Worm (Caenorhabditis elegans): Measurements from ENCODE around the gene F32D8.3.

F32D8.3 gene

ce11 chrV:10886405-10886887 lies at the start of gene F32D8.3:
Gene F32D8.3 (plus strand): TSS chrV:10886837.
- TF ChIP-seq rnt-1 (tag; optimal IDR thresholded peaks at IDR 0.05) (no peak), pros-1 (tag; optimal IDR thresholded peaks at IDR 0.05) (no peak), C38D4.7 (GFP tag; optimal IDR thresholded peaks at IDR 0.05) (no peak), ceh-45 (GFP tag; IDR thresholded peaks at IDR 0.05) (no peak), ceh-30 (tag; optimal IDR thresholded peaks at IDR 0.05) (no peak), ceh-2 (tag; optimal IDR thresholded peaks at IDR 0.05) (no peak), ceh-31 (tag; optimal IDR thresholded peaks at IDR 0.05) (no peak), madf-2 (tag; optimal IDR thresholded peaks at IDR 0.05) (no peak), che-1 (tag; optimal IDR thresholded peaks at IDR 0.05) (no peak), tbx-2 (tag; optimal IDR thresholded peaks at IDR 0.05) (no peak), ztf-16 (tag; optimal IDR thresholded peaks at IDR 0.05) (no peak), fax-1 (tag; optimal IDR thresholded peaks at IDR 0.05) (no peak), hlh-13 (GFP tag; optimal IDR thresholded peaks at IDR 0.05) (no peak), pha-4 (tag; optimal IDR thresholded peaks at IDR 0.05) (no peak), ahr-1 (tag; optimal IDR thresholded peaks at IDR 0.05) (no peak), unc-42 (tag; optimal IDR thresholded peaks at IDR 0.05) (no peak), hlh-8 (tag; optimal IDR thresholded peaks at IDR 0.05) (no peak), dve-1 (tag; optimal IDR thresholded peaks at IDR 0.05) (no peak)

- no peak for TF ChIP-seq unc-42 (tag; optimal IDR thresholded peaks at IDR 0.05)
- no peak for TF ChIP-seq sox-4 (tag; optimal IDR thresholded peaks at IDR 0.05)
- TF ChIP-seq lim-6 (tag; optimal IDR thresholded peaks at IDR 0.05), result no peak
- no peak for TF ChIP-seq pax-1 (tag; optimal IDR thresholded peaks at IDR 0.05)
- TF ChIP-seq nhr-11 (tag; optimal IDR thresholded peaks at IDR 0.05), result no peak
- TF ChIP-seq hlh-8 (tag; optimal IDR thresholded peaks at IDR 0.05), result no peak
- TF ChIP-seq tbx-7 (tag; optimal IDR thresholded peaks at IDR 0.05), result no peak
- no peak for TF ChIP-seq sdc-2 (tag; optimal IDR thresholded peaks at IDR 0.05)
- no peak for TF ChIP-seq ceh-34 (tag; optimal IDR thresholded peaks at IDR 0.05)
- TF ChIP-seq F13H6.1 (tag; optimal IDR thresholded peaks at IDR 0.05), result no peak
- no peak for TF ChIP-seq ceh-22 (tag; optimal IDR thresholded peaks at IDR 0.05)
- no peak for TF ChIP-seq Y22D7AL.16 (tag; optimal IDR thresholded peaks at IDR 0.05)
- TF ChIP-seq ceh-6 (GFP tag; optimal IDR thresholded peaks at IDR 0.05), result no peak
- no peak for TF ChIP-seq lin-11 (tag; optimal IDR thresholded peaks at IDR 0.05)
- TF ChIP-seq elt-4 (tag; optimal IDR thresholded peaks at IDR 0.05), result no peak
- TF ChIP-seq C38D4.7 (GFP tag; optimal IDR thresholded peaks at IDR 0.05), result no peak
- TF ChIP-seq K02D7.2 (tag; optimal IDR thresholded peaks at IDR 0.05), result no peak
- TF ChIP-seq ceh-31 (tag; optimal IDR thresholded peaks at IDR 0.05), result no peak
- TF ChIP-seq gmeb-2 (tag; optimal IDR thresholded peaks at IDR 0.05), result no peak
- no peak for TF ChIP-seq che-1 (tag; optimal IDR thresholded peaks at IDR 0.05)
Measured at ce11 chrV:10838204-10838603, 48.4 kb upstream of the F32D8.3 start.

DNA sequence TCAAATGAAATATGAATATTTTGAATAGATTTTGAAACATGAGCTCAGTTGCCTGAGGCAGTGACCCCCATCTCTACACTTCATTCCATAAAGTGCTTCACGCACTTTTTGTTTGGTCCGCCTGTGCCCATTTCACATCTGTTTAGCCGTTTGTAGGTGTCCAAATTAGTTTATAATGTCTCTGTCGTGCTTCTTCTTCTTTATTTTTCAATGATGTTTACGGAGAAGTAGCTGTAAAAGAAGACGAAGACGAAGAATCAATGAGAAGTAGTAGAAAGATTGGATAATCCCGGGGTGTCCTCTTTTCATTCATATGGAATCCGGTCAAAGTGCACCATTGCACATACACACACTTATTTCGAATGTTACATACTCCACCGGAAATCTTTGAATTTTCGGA lies 47.2 kb upstream of the F32D8.3 start:
- TF ChIP-seq hlh-8 (tag; optimal IDR thresholded peaks at IDR 0.05), result no peak
- TF ChIP-seq unc-42 (tag; optimal IDR thresholded peaks at IDR 0.05), result peak; percentile 51
- TF ChIP-seq sox-2 (GFP tag; IDR thresholded peaks at IDR 0.05), result no peak
- no peak for TF ChIP-seq unc-55 (GFP tag; optimal IDR thresholded peaks at IDR 0.05)
- TF ChIP-seq gmeb-2 (tag; optimal IDR thresholded peaks at IDR 0.05), result no peak
- no peak for TF ChIP-seq syd-9 (tag; optimal IDR thresholded peaks at IDR 0.05)
- no peak for TF ChIP-seq madf-2 (tag; optimal IDR thresholded peaks at IDR 0.05)
- TF ChIP-seq lim-6 (tag; optimal IDR thresholded peaks at IDR 0.05), result no peak

ce11 chrV:10846893-10847292 lies 39.7 kb upstream of the F32D8.3 start, which contains the start of gene C29A12.6:
Gene C29A12.6 (plus strand): TSS chrV:10847193.
- TF ChIP-seq hlh-8 (tag; optimal IDR thresholded peaks at IDR 0.05) (no peak), C08G9.2 (tag; optimal IDR thresholded peaks at IDR 0.05) (no peak), pqm-1 (tag; optimal IDR thresholded peaks at IDR 0.05) (no peak), elt-2 (tag; optimal IDR thresholded peaks at IDR 0.05) (no peak), ttx-3 (tag; optimal IDR thresholded peaks at IDR 0.05) (no peak)
